Worm (Caenorhabditis elegans) whole organism, late embryonic: Measurements from ENCODE around the gene C30H6.5.

Experiments
- ama-1 ChIP-seq: fragments of 150-350 bp; optimal IDR thresholded peaks from 2 replicates; lab custom pipeline; 2014
- ceh-24 ChIP-seq: sonication (generic microtip); optimal IDR thresholded peaks from 2 replicates; lab custom pipeline; 2016; ENCODE audit warnings: mild to moderate bottlenecking, missing genetic modification characterization, missing compliant biosample characterization
- dve-1 ChIP-seq: sonication (generic microtip); optimal IDR thresholded peaks from 2 replicates; lab custom pipeline; 2017; ENCODE audit warnings: antibody characterized with exemption, mild to moderate bottlenecking, missing genetic modification characterization, missing compliant biosample characterization
- elt-2 ChIP-seq: sonication (generic microtip); optimal IDR thresholded peaks from 2 replicates; lab custom pipeline; 2016; ENCODE audit warnings: missing genetic modification reagents, missing genetic modification characterization, missing compliant biosample characterization
- ets-4 ChIP-seq: sonication (generic microtip); optimal IDR thresholded peaks from 2 replicates; lab custom pipeline; 2016; ENCODE audit warnings: missing genetic modification characterization, missing compliant biosample characterization
- nfya-1 ChIP-seq: sonication (generic microtip); optimal IDR thresholded peaks from 2 replicates; lab custom pipeline; 2017; ENCODE audit warnings: missing genetic modification characterization, mild to moderate bottlenecking, missing compliant biosample characterization, antibody characterized with exemption, moderate library complexity
- pha-2 ChIP-seq: sonication (generic microtip); optimal IDR thresholded peaks from 2 replicates; lab custom pipeline; 2017; ENCODE audit warnings: mild to moderate bottlenecking, missing genetic modification characterization, missing compliant biosample characterization
- sox-4 ChIP-seq: sonication (generic microtip); optimal IDR thresholded peaks from 2 replicates; lab custom pipeline; 2017; ENCODE audit warnings: mild to moderate bottlenecking, missing genetic modification characterization, inconsistent platforms, missing compliant biosample characterization
- tbx-2 ChIP-seq: sonication (generic microtip); optimal IDR thresholded peaks from 2 replicates; lab custom pipeline; 2016; ENCODE audit warnings: missing genetic modification characterization, missing compliant biosample characterization
- unc-86 ChIP-seq: sonication (generic microtip); optimal IDR thresholded peaks from 2 replicates; lab custom pipeline; 2016; ENCODE audit warnings: missing genetic modification characterization, missing compliant biosample characterization

DNA sequence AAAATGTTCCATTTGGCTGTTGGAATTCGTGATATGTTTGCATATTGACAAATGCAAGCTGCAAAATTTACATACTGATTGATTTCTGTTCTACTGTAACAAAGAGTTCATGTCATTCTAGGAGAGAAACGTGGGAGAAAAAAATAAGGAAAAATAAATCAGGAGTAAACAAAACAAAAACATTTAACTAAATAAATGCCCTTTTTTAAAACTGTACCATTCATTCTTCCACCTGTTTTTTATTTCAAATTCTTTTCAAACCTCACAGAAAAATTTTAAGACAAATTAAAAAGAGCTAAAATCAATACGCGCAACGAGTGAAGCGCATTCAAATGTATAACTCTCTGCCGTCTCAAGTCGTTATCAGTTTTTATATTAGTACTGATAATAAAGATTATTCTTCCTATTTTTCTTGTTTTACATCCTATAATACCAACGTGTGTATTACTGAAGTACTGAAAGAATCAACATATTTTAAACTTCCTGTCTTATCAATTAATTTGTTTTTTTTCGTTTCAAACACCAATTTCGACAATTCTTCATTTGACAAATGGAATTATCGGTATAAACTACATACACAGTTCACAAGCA is 32.6 kb upstream of the C30H6.5 start, which contains the start of gene C49C3.10:
- TF ChIP-seq dve-1 (tag; lab: Kevin White, UChicago): no peak
- no peak for TF ChIP-seq nfya-1 (tag; lab: Kevin White, UChicago)
- TF ChIP-seq ets-4 (tag; lab: Kevin White, UChicago): no peak
- TF ChIP-seq tbx-2: no peak
- no peak for TF ChIP-seq ama-1 (lab: Kevin White, UChicago)
- no peak for TF ChIP-seq pha-2 (tag; lab: Kevin White, UChicago)
- no peak for TF ChIP-seq ceh-24 (tag; lab: Kevin White, UChicago)
- no peak for TF ChIP-seq unc-86 (tag; lab: Kevin White, UChicago)
- no peak for TF ChIP-seq sox-4 (tag; lab: Kevin White, UChicago)
- peak; percentile 78 for TF ChIP-seq elt-2 (tag; lab: Kevin White, UChicago)
